Fruit fly (Drosophila melanogaster) whole organism, prepupa: ENCODE measurements around the gene Nhe3.

ENCODE experiments used
- CG11762 ChIP-seq: fragments of 200-800 bp; sonication (Bioruptor generic); optimal IDR thresholded peaks from 3 replicates; lab custom pipeline; 2016; ENCODE audit warnings: missing biosample characterization, missing genetic modification characterization; ENCODE audit not compliant: insufficient read depth
- CG11902 ChIP-seq: fragments of 200-800 bp; sonication (Bioruptor generic); optimal IDR thresholded peaks from 3 replicates; lab custom pipeline; 2016; ENCODE audit warnings: missing biosample characterization, missing genetic modification characterization
- CG1621 ChIP-seq: fragments of 200-800 bp; sonication (Bioruptor generic); optimal IDR thresholded peaks from 3 replicates; lab custom pipeline; 2018; ENCODE audit warnings: missing biosample characterization, mild to moderate bottlenecking, missing genetic modification characterization
- CG3919 ChIP-seq: fragments of 200-800 bp; sonication (Bioruptor generic); optimal IDR thresholded peaks from 3 replicates; lab custom pipeline; 2016; ENCODE audit warnings: missing biosample characterization, missing genetic modification characterization
- CG6854 ChIP-seq: fragments of 200-800 bp; sonication (Bioruptor generic); optimal IDR thresholded peaks from 2 replicates; lab custom pipeline; 2017; ENCODE audit warnings: missing biosample characterization, mild to moderate bottlenecking, missing genetic modification characterization
- Gug ChIP-seq: fragments of 200-800 bp; sonication (Bioruptor generic); IDR thresholded peaks from 2 replicates; pipeline ENCODE4 v1.3.6; 2022; ENCODE audit warnings: missing biosample characterization, missing genetic modification characterization
- Hr39 ChIP-seq: fragments of 200-800 bp; sonication (Bioruptor generic); optimal IDR thresholded peaks from 2 replicates; lab custom pipeline; 2016; ENCODE audit warnings: missing biosample characterization, missing genetic modification characterization
- dac ChIP-seq: fragments of 200-800 bp; sonication (Bioruptor generic); optimal IDR thresholded peaks from 2 replicates; lab custom pipeline; 2017; ENCODE audit warnings: missing biosample characterization, mild to moderate bottlenecking, missing genetic modification characterization
- dsx ChIP-seq: fragments of 200-800 bp; optimal IDR thresholded peaks from 3 replicates; lab custom pipeline; 2019; ENCODE audit warnings: missing biosample characterization, mild to moderate bottlenecking, missing genetic modification characterization, moderate library complexity; ENCODE audit not compliant: poor library complexity, severe bottlenecking
- eg ChIP-seq: fragments of 200-800 bp; sonication (Bioruptor generic); IDR thresholded peaks from 3 replicates; pipeline ENCODE4 v1.3.6; 2022; ENCODE audit warnings: missing biosample characterization, missing genetic modification characterization
- lz ChIP-seq: fragments of 200-800 bp; sonication (Bioruptor generic); optimal IDR thresholded peaks from 3 replicates; lab custom pipeline; 2016; ENCODE audit warnings: missing biosample characterization, missing genetic modification characterization
- spab ChIP-seq: fragments of 200-800 bp; sonication (Bioruptor generic); optimal IDR thresholded peaks from 2 replicates; lab custom pipeline; 2017; ENCODE audit warnings: missing biosample characterization, mild to moderate bottlenecking, missing genetic modification characterization, missing genetic modification reagents
- svp ChIP-seq: fragments of 200-800 bp; sonication (Bioruptor generic); peaks from one replicate; lab custom pipeline; 2016; ENCODE audit warnings: missing biosample characterization, missing genetic modification characterization
- vri ChIP-seq: fragments of 200-800 bp; sonication (Bioruptor generic); optimal IDR thresholded peaks from 3 replicates; lab custom pipeline; 2016; ENCODE audit warnings: missing biosample characterization, mild to moderate bottlenecking, missing genetic modification characterization

- TF ChIP-seq CG6854 (GFP tag; lab: Kevin White, UChicago): no peak
- TF ChIP-seq Hr39: no peak
- TF ChIP-seq eg: no peak
- TF ChIP-seq vri: no peak
- no peak for TF ChIP-seq spab (GFP tag; lab: Kevin White, UChicago)
- TF ChIP-seq Gug (GFP tag; lab: Robert Waterston, UW): no peak
- no peak for TF ChIP-seq dsx (GFP tag; lab: Kevin White, UChicago)
- no peak for TF ChIP-seq dac (GFP tag; lab: Kevin White, UChicago)
- no peak for TF ChIP-seq CG11762 (GFP tag; lab: Kevin White, UChicago)
- no peak for TF ChIP-seq CG11902
- TF ChIP-seq CG1621 (tag; lab: Kevin White, UChicago): no peak
- TF ChIP-seq CG3919 (GFP tag; lab: Kevin White, UChicago): no peak
- no peak for TF ChIP-seq lz (GFP tag; lab: Kevin White, UChicago)
- TF ChIP-seq svp (GFP tag; lab: Kevin White, UChicago): no peak
These were observed 1.3 kb downstream of the Nhe3 start for dm6 chr2L:6682909-6683308.
